ENCODE assay signal across 4 fruit fly cellular contexts in the genomic region with DNA sequence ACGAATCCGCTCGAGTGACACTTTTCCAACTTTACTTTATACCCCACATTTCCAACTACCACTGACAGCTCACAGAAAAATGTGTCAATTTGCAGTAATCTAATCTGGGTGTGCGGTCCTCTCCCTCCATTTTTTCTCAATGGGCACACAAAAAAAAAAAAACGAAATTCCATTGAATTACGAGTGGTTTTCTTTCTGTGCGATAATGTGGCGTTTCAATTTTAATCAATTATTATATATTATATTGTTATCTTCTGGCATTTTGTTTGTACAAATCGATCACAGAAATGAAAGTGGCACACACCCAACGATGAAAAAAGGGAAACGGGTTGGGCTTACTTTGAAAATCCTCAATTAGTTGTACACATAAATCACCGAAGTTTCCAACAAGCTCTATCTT.
TF ChIP-seq lines count a peak whose summit lies in the region.

No protein-coding gene starts in this region.

- TF ChIP-seq CTCF in whole organism, embryonic (GFP tag; optimal IDR thresholded peaks at IDR 0.05; lab: Kevin White, UChicago), result no peak

TF ChIP-seq in whole organism, adult, 20 proteins besides CTCF, POLR2A, EP300 and RAD21:
- TF ChIP-seq kay (GFP tag; lab: Kevin White, UChicago; ENCODE audit: borderline replicate concordance) (peak; percentile 38), tj (GFP tag; optimal IDR thresholded peaks at IDR 0.05; lab: Kevin White, UChicago) (peak; percentile 44), cic (GFP tag; optimal IDR thresholded peaks at IDR 0.05; lab: Kevin White, UChicago) (peak; percentile 85), CG7101 (tag; optimal IDR thresholded peaks at IDR 0.05; lab: Kevin White, UChicago) (no peak)
TF ChIP-seq in whole organism, adult: peak in this region for 3.

TF ChIP-seq in whole organism, embryonic, 481 proteins besides CTCF, POLR2A, EP300 and RAD21 (continues in another document):
- no peak for TF ChIP-seq CG34224 (GFP tag; IDR thresholded peaks at IDR 0.05; lab: Robert Waterston, UW; ENCODE audit: partially characterized antibody)
- no peak for TF ChIP-seq lbe (GFP tag; optimal IDR thresholded peaks at IDR 0.05; lab: Kevin White, UChicago)
- TF ChIP-seq CG10543 (GFP tag; optimal IDR thresholded peaks at IDR 0.05; lab: Kevin White, UChicago), result peak; percentile 4
- TF ChIP-seq CG31441 (GFP tag; IDR thresholded peaks at IDR 0.05; lab: Robert Waterston, UW), result peak; percentile 16; the same call in 1 of the 2 replicates
- no peak for TF ChIP-seq da (GFP tag; optimal IDR thresholded peaks at IDR 0.05; lab: Kevin White, UChicago)
- TF ChIP-seq CG11695 (GFP tag; IDR thresholded peaks at IDR 0.05; lab: Robert Waterston, UW), result no peak
- peak; percentile 32 for TF ChIP-seq Vsx1 (GFP tag; optimal IDR thresholded peaks at IDR 0.05; lab: Kevin White, UChicago)
- TF ChIP-seq jing (GFP tag; optimal IDR thresholded peaks at IDR 0.05; lab: Kevin White, UChicago), result no peak
- TF ChIP-seq ab (GFP tag; optimal IDR thresholded peaks at IDR 0.05; lab: Kevin White, UChicago), result no peak
- TF ChIP-seq sd (tag; optimal IDR thresholded peaks at IDR 0.05; lab: Kevin White, UChicago), result peak; percentile 92
- peak in 1 of 2 experiments; percentile 18 for TF ChIP-seq Pdp1 (GFP tag; optimal IDR thresholded peaks at IDR 0.05; lab: Kevin White, UChicago)
- no peak for TF ChIP-seq Hr3 (GFP tag; optimal IDR thresholded peaks at IDR 0.05; lab: Kevin White, UChicago)
- peak; percentile 2 for TF ChIP-seq CG2712 (tag; optimal IDR thresholded peaks at IDR 0.05; lab: Kevin White, UChicago)
- no peak for TF ChIP-seq CG13296 (GFP tag; optimal IDR thresholded peaks at IDR 0.05; lab: Kevin White, UChicago)
- TF ChIP-seq Spps (tag; optimal IDR thresholded peaks at IDR 0.05; lab: Kevin White, UChicago), result no peak
- TF ChIP-seq sug (tag; optimal IDR thresholded peaks at IDR 0.05; lab: Kevin White, UChicago), result peak; percentile 47
- TF ChIP-seq H2.0 (GFP tag; IDR thresholded peaks at IDR 0.05; lab: Robert Waterston, UW), result no peak
- no peak for TF ChIP-seq D19A (tag; optimal IDR thresholded peaks at IDR 0.05; lab: Kevin White, UChicago)
- no peak for TF ChIP-seq HmgZ (tag; optimal IDR thresholded peaks at IDR 0.05; lab: Kevin White, UChicago)
- no peak for TF ChIP-seq CkIIα-i1 (GFP tag; IDR thresholded peaks at IDR 0.05; lab: Robert Waterston, UW)
- TF ChIP-seq CG12391 (tag; optimal IDR thresholded peaks at IDR 0.05; lab: Kevin White, UChicago), result peak; percentile 5
- 0 out of 3 replicates have a peak, but pooled peaks have one; percentile 20 for TF ChIP-seq CG17361 (GFP tag; IDR thresholded peaks at IDR 0.05; lab: Robert Waterston, UW)
- TF ChIP-seq sqz (GFP tag; optimal IDR thresholded peaks at IDR 0.05; lab: Kevin White, UChicago), result peak; percentile 82
- TF ChIP-seq lab (GFP tag; optimal IDR thresholded peaks at IDR 0.05; lab: Kevin White, UChicago), result peak; percentile 75
- peak; percentile 25 for TF ChIP-seq CG15601 (tag; optimal IDR thresholded peaks at IDR 0.05; lab: Kevin White, UChicago)
- TF ChIP-seq CG1603 (tag; optimal IDR thresholded peaks at IDR 0.05; lab: Kevin White, UChicago), result no peak
- peak; percentile 24 for TF ChIP-seq CG6254 (GFP tag; optimal IDR thresholded peaks at IDR 0.05; lab: Kevin White, UChicago)

TF ChIP-seq in whole organism, prepupa, 60 proteins besides CTCF, POLR2A, EP300 and RAD21:
- TF ChIP-seq CG9139 (GFP tag; optimal IDR thresholded peaks at IDR 0.05; lab: Kevin White, UChicago) (no peak), vri (GFP tag; optimal IDR thresholded peaks at IDR 0.05; lab: Kevin White, UChicago) (peak; percentile 77), CG16779 (tag; optimal IDR thresholded peaks at IDR 0.05; lab: Kevin White, UChicago) (no peak), Eip78C (GFP tag; lab: Kevin White, UChicago) (peak; percentile 33), CG10631 (GFP tag; optimal IDR thresholded peaks at IDR 0.05; lab: Kevin White, UChicago) (no peak)
TF ChIP-seq in whole organism, prepupa: peak in this region for 2.

TF ChIP-seq in whole organism, wandering third instar larva, 38 proteins besides CTCF, POLR2A, EP300 and RAD21:
- TF ChIP-seq Rel (GFP tag; optimal IDR thresholded peaks at IDR 0.05; lab: Kevin White, UChicago) (no peak), Rel (tag; optimal IDR thresholded peaks at IDR 0.05; lab: Kevin White, UChicago) (peak; percentile 33), brk (GFP tag; optimal IDR thresholded peaks at IDR 0.05; lab: Kevin White, UChicago) (no peak)
